Worm (Caenorhabditis elegans) whole organism, L3 larva: ENCODE data around the gene C09H10.4.

ENCODE experiments used
- ceh-16 ChIP-seq: sonication (generic microtip); optimal IDR thresholded peaks from 2 replicates; lab custom pipeline; 2017; ENCODE audit warnings: missing biosample characterization, missing genetic modification characterization
- ceh-28 ChIP-seq: fragments of 150-350 bp; optimal IDR thresholded peaks from 2 replicates; lab custom pipeline; 2014; ENCODE audit warnings: missing biosample characterization, missing genetic modification reagents, missing genetic modification characterization
- ceh-82 ChIP-seq: fragments of 150-350 bp; optimal IDR thresholded peaks from 2 replicates; lab custom pipeline; 2014; ENCODE audit warnings: missing biosample characterization, missing genetic modification characterization
- elt-2 ChIP-seq: sonication (generic microtip); optimal IDR thresholded peaks from 2 replicates; lab custom pipeline; 2016; ENCODE audit warnings: missing genetic modification reagents, mild to moderate bottlenecking, missing genetic modification characterization, missing compliant biosample characterization
- fkh-10 ChIP-seq: sonication (generic microtip); optimal IDR thresholded peaks from 2 replicates; lab custom pipeline; 2017; ENCODE audit warnings: missing biosample characterization, missing genetic modification reagents, missing genetic modification characterization
- fos-1 ChIP-seq: fragments of 150-350 bp; optimal IDR thresholded peaks from 2 replicates; lab custom pipeline; 2014; ENCODE audit warnings: missing biosample characterization, missing genetic modification characterization
- nhr-25 ChIP-seq: sonication (generic microtip); optimal IDR thresholded peaks from 2 replicates; lab custom pipeline; 2017; ENCODE audit warnings: missing biosample characterization, missing genetic modification characterization
- pha-4 ChIP-seq: fragments of 150-350 bp; optimal IDR thresholded peaks from 2 replicates; lab custom pipeline; 2014; ENCODE audit warnings: missing biosample characterization, missing genetic modification reagents, missing genetic modification characterization
- pqm-1 ChIP-seq: fragments of 150-350 bp; optimal IDR thresholded peaks from 2 replicates; lab custom pipeline; 2017; ENCODE audit warnings: missing biosample characterization, missing genetic modification characterization, inconsistent platforms
- snpc-4 ChIP-seq: fragments of 150-350 bp; optimal IDR thresholded peaks from 2 replicates; lab custom pipeline; 2014; ENCODE audit warnings: missing biosample characterization, missing genetic modification characterization
- unc-62 ChIP-seq: fragments of 150-350 bp; sonication (generic microtip); optimal IDR thresholded peaks from 4 replicates; lab custom pipeline; 2014; ENCODE audit warnings: missing biosample characterization, missing genetic modification reagents, missing genetic modification characterization

DNA sequence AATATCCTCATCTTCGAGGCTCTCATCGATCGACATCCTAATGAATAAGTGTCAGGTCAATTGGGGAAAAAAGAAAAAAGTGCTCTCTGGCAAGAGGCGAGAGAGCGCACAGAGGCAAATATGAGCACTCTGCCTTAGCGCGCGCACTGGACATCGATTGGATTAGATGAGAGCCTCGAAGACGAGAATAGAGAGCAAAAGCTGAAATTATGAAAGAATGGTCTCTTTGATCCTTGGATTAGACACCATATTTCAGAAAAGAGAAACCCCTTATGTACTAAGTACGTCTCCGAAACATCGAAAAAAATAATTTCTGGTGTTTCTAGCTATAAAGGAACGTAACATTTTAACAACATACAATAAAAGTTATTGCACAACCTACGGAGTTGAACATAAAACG lies 44.7 kb upstream of the C09H10.4 start, which contains the start of gene F45E10.2:
- TF ChIP-seq unc-62 (GFP tag; lab: Kevin White, UChicago), result no peak
- no peak for TF ChIP-seq snpc-4 (tag; lab: Kevin White, UChicago)
- TF ChIP-seq ceh-82 (tag; lab: Kevin White, UChicago), result no peak
- no peak for TF ChIP-seq pha-4 (tag; lab: Kevin White, UChicago)
- no peak for TF ChIP-seq nhr-25 (tag; lab: Kevin White, UChicago)
- no peak for TF ChIP-seq ceh-16 (tag; lab: Kevin White, UChicago)
- no peak for TF ChIP-seq fkh-10
- no peak for TF ChIP-seq ceh-28 (tag; lab: Kevin White, UChicago)
- no peak for TF ChIP-seq pqm-1
- no peak for TF ChIP-seq elt-2 (tag; lab: Kevin White, UChicago)
- no peak for TF ChIP-seq fos-1 (tag; lab: Kevin White, UChicago)
